Worm (Caenorhabditis elegans): Measurements from ENCODE around the gene dcr-1.
A peak's percentile ranks its signal among the peaks of the same experiment; 100 is the strongest.

dcr-1 gene

ce11 chrIII:8066989-8067388, 13.1 kb downstream of the dcr-1 start, which contains the start of gene pros-1:
TSS of gene pros-1 (plus strand) at chrIII:8067289.
- TF ChIP-seq ztf-4 (tag; optimal IDR thresholded peaks at IDR 0.05) (no peak), zag-1 (tag; optimal IDR thresholded peaks at IDR 0.05) (no peak), ama-1 (optimal IDR thresholded peaks at IDR 0.05) (no peak), unc-98 (GFP tag; IDR thresholded peaks at IDR 0.05) (no peak)

ce11 chrIII:8065101-8065500, 15.0 kb downstream of the dcr-1 start:
- no peak for TF ChIP-seq dpl-1 (GFP tag; optimal IDR thresholded peaks at IDR 0.05)
- TF ChIP-seq snu-23 (GFP tag; optimal IDR thresholded peaks at IDR 0.05), result peak; percentile 17
- peak in 1 of 2 experiments; percentile 50 for TF ChIP-seq lsy-2 (tag; optimal IDR thresholded peaks at IDR 0.05)
- peak; percentile 65 for TF ChIP-seq blmp-1 (tag; optimal IDR thresholded peaks at IDR 0.05)

ce11 chrIII:8063659-8064058, 16.4 kb downstream of the dcr-1 start:
- TF ChIP-seq nhr-11 (tag; optimal IDR thresholded peaks at IDR 0.05) (no peak), mdl-1 (tag; optimal IDR thresholded peaks at IDR 0.05) (no peak), F16B12.6 (tag; optimal IDR thresholded peaks at IDR 0.05) (no peak), ceh-8 (GFP tag; optimal IDR thresholded peaks at IDR 0.05) (no peak), dpl-1 (GFP tag; optimal IDR thresholded peaks at IDR 0.05) (no peak), xbp-1 (tag; optimal IDR thresholded peaks at IDR 0.05) (no peak), ces-1 (GFP tag; optimal IDR thresholded peaks at IDR 0.05) (no peak), elt-2 (tag; optimal IDR thresholded peaks at IDR 0.05) (no peak), C04F5.9 (tag; optimal IDR thresholded peaks at IDR 0.05) (no peak), efl-3 (GFP tag; optimal IDR thresholded peaks at IDR 0.05) (no peak), pax-3 (tag; optimal IDR thresholded peaks at IDR 0.05) (no peak), swsn-7 (tag; optimal IDR thresholded peaks at IDR 0.05) (no peak), skn-1 (tag; optimal IDR thresholded peaks at IDR 0.05) (no peak), alr-1 (tag; optimal IDR thresholded peaks at IDR 0.05; ENCODE audit: borderline replicate concordance) (no peak)

- TF ChIP-seq lsy-2 (tag; optimal IDR thresholded peaks at IDR 0.05) (peak in 1 of 2 experiments; percentile 16), blmp-1 (tag; optimal IDR thresholded peaks at IDR 0.05) (peak; percentile 8), elt-2 (tag; optimal IDR thresholded peaks at IDR 0.05) (no peak)
Observed at ce11 chrIII:8061114-8061513, 19.0 kb downstream of the dcr-1 start.

- TF ChIP-seq efl-1 (optimal IDR thresholded peaks at IDR 0.05) (no peak), efl-1 (GFP tag; optimal IDR thresholded peaks at IDR 0.05 in 1 of 2) (no peak), rnt-1 (tag; optimal IDR thresholded peaks at IDR 0.05) (no peak), pqm-1 (tag; optimal IDR thresholded peaks at IDR 0.05) (no peak), lir-3 (tag; optimal IDR thresholded peaks at IDR 0.05; ENCODE audit: poor library complexity) (no peak)
Observed at ce11 chrIII:8051838-8052237, 28.2 kb downstream of the dcr-1 start.

ce11 chrIII:8050944-8051343, 29.1 kb downstream of the dcr-1 start, which contains the start of gene K12H4.7:
TSS of gene K12H4.7 (minus strand) at chrIII:8051081.
- TF ChIP-seq pqm-1 (tag; optimal IDR thresholded peaks at IDR 0.05) (peak; percentile 74), jun-1 (tag; optimal IDR thresholded peaks at IDR 0.05) (no peak), nhr-19 (GFP tag; conservative IDR thresholded peaks at IDR 0.05) (no peak), hlh-17 (GFP tag; optimal IDR thresholded peaks at IDR 0.05; ENCODE audit: borderline replicate concordance) (no peak), isw-1 (GFP tag; IDR thresholded peaks at IDR 0.05) (no peak), efl-1 (optimal IDR thresholded peaks at IDR 0.05) (no peak), efl-1 (GFP tag; optimal IDR thresholded peaks at IDR 0.05 in 1 of 2) (peak in 1 of 2 experiments; percentile 61), elt-2 (tag; optimal IDR thresholded peaks at IDR 0.05) (peak; percentile 74), mab-9 (GFP tag; IDR thresholded peaks at IDR 0.05) (no peak), tlp-1 (tag; optimal IDR thresholded peaks at IDR 0.05) (peak; percentile 51), unc-130 (tag; optimal IDR thresholded peaks at IDR 0.05) (no peak)

Measured in whole organism, L1 larva.